Fruit fly (Drosophila melanogaster) whole organism, adult: ENCODE data around the gene Nadsyn.

Experiments
- CG11617 ChIP-seq: fragments of 200-800 bp; sonication (Bioruptor generic); optimal IDR thresholded peaks from 2 replicates; lab custom pipeline; 2017; ENCODE audit warnings: mild to moderate bottlenecking, missing biosample characterization, missing genetic modification reagents, missing genetic modification characterization
- CG12768 ChIP-seq: fragments of 200-800 bp; sonication (Bioruptor generic); optimal IDR thresholded peaks from 2 replicates; lab custom pipeline; 2017; ENCODE audit warnings: missing biosample characterization, missing genetic modification characterization, mild to moderate bottlenecking, moderate library complexity, missing genetic modification reagents
- CG14711 ChIP-seq: fragments of 200-800 bp; sonication (Bioruptor generic); optimal IDR thresholded peaks from 2 replicates; lab custom pipeline; 2018; ENCODE audit warnings: missing biosample characterization, mild to moderate bottlenecking, missing genetic modification characterization, moderate library complexity
- CG1620 ChIP-seq: fragments of 200-800 bp; sonication (Bioruptor generic); optimal IDR thresholded peaks from 2 replicates; lab custom pipeline; 2016; ENCODE audit warnings: missing biosample characterization, missing genetic modification characterization
- CG33017 ChIP-seq: fragments of 200-800 bp; sonication (Bioruptor generic); optimal IDR thresholded peaks from 2 replicates; lab custom pipeline; 2018; ENCODE audit warnings: missing biosample characterization, mild to moderate bottlenecking, missing genetic modification characterization, moderate library complexity
- CG5204 ChIP-seq: fragments of 200-800 bp; sonication (Bioruptor generic); optimal IDR thresholded peaks from 2 replicates; lab custom pipeline; 2016; ENCODE audit warnings: missing biosample characterization, missing genetic modification characterization
- CG7045 ChIP-seq: fragments of 200-800 bp; sonication (Bioruptor generic); optimal IDR thresholded peaks from 2 replicates; lab custom pipeline; 2017; ENCODE audit warnings: missing biosample characterization, mild to moderate bottlenecking, missing genetic modification characterization
- CG7101 ChIP-seq: fragments of 200-800 bp; sonication (Bioruptor generic); optimal IDR thresholded peaks from 2 replicates; lab custom pipeline; 2018; ENCODE audit warnings: missing biosample characterization, mild to moderate bottlenecking, missing genetic modification characterization, moderate library complexity
- Clk ChIP-seq: fragments of 200-800 bp; sonication (Bioruptor generic); optimal IDR thresholded peaks from 2 replicates; lab custom pipeline; 2017; ENCODE audit warnings: missing biosample characterization, missing genetic modification characterization
- Crg-1 ChIP-seq: fragments of 200-800 bp; sonication (Bioruptor generic); optimal IDR thresholded peaks from 2 replicates; lab custom pipeline; 2016; ENCODE audit warnings: missing biosample characterization, missing genetic modification characterization
- Hr96 ChIP-seq: fragments of 200-800 bp; sonication (Bioruptor generic); optimal IDR thresholded peaks from 2 replicates; lab custom pipeline; 2016; ENCODE audit warnings: missing biosample characterization, missing genetic modification characterization
- Mnt ChIP-seq: fragments of 200-800 bp; sonication (Bioruptor generic); optimal IDR thresholded peaks from 2 replicates; lab custom pipeline; 2016; ENCODE audit warnings: missing biosample characterization, mild to moderate bottlenecking, missing genetic modification characterization
- bab1 ChIP-seq: fragments of 200-800 bp; sonication (Bioruptor generic); optimal IDR thresholded peaks from 3 replicates; lab custom pipeline; 2019; ENCODE audit warnings: missing biosample characterization, mild to moderate bottlenecking, missing genetic modification characterization, moderate library complexity
- cic ChIP-seq: fragments of 200-800 bp; sonication (Bioruptor generic); optimal IDR thresholded peaks from 2 replicates; lab custom pipeline; 2017; ENCODE audit warnings: missing biosample characterization, mild to moderate bottlenecking, missing genetic modification characterization, moderate library complexity
- cnc ChIP-seq, 2 experiments: fragments of >200 bp; optimal IDR thresholded peaks; 2 replicates each; lab custom pipeline; 2017
- kay ChIP-seq: fragments of 200-800 bp; sonication (Bioruptor generic); peaks from one replicate; lab custom pipeline; 2016; ENCODE audit warnings: missing biosample characterization, missing genetic modification characterization, borderline replicate concordance
- ovo ChIP-seq: fragments of 200-800 bp; sonication (Bioruptor generic); optimal IDR thresholded peaks from 2 replicates; lab custom pipeline; 2016; ENCODE audit warnings: missing biosample characterization, missing genetic modification characterization
- pad ChIP-seq: fragments of 200-800 bp; sonication (Bioruptor generic); optimal IDR thresholded peaks from 3 replicates; lab custom pipeline; 2017; ENCODE audit warnings: missing biosample characterization, missing genetic modification characterization, mild to moderate bottlenecking, moderate library complexity, missing genetic modification reagents
- tj ChIP-seq: fragments of 200-800 bp; sonication (Bioruptor generic); optimal IDR thresholded peaks from 3 replicates; lab custom pipeline; 2017; ENCODE audit warnings: missing biosample characterization, mild to moderate bottlenecking, missing genetic modification characterization, moderate library complexity
- toe ChIP-seq: fragments of 200-800 bp; sonication (Bioruptor generic); optimal IDR thresholded peaks from 2 replicates; lab custom pipeline; 2016; ENCODE audit warnings: missing biosample characterization, missing genetic modification characterization

The Nadsyn gene

DNA sequence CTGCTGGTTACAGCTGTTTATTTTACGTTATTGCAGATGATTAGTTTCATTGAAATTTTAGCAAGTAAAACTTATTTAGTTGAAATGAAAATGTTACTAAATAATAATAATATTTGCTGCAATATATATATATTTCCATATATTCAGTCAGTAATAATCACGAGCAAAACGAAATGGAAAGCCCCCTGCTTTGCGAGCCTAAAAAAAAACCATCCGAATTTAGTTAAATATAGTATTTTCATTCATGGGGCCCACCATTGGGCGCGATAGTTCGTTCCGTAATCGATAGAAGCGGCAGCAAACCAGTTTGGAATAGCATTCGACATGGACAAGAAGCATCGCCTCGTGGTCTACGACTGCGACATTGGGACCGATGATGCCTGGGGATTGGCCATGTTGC is 35.4 kb downstream of the Nadsyn start, which contains the start of gene CG11158:
Gene CG11158, plus strand, starts transcription at position 301 of the 400 bp plus-strand sequence.
- no peak for TF ChIP-seq CG11617 (GFP tag; lab: Kevin White, UChicago)
- TF ChIP-seq CG5204 (GFP tag; lab: Kevin White, UChicago) = no peak
- TF ChIP-seq CG33017 (tag; lab: Kevin White, UChicago) = no peak
- no peak for TF ChIP-seq ovo
- TF ChIP-seq Clk (GFP tag; lab: Kevin White, UChicago) = no peak
- no peak for TF ChIP-seq Mnt (GFP tag; lab: Kevin White, UChicago)
- TF ChIP-seq kay (GFP tag; lab: Kevin White, UChicago) = no peak
- TF ChIP-seq Crg-1 = no peak
- no peak for TF ChIP-seq toe
- TF ChIP-seq CG1620 (GFP tag; lab: Kevin White, UChicago) = no peak
- no peak for TF ChIP-seq pad (GFP tag; lab: Kevin White, UChicago)
- TF ChIP-seq bab1 (GFP tag; lab: Kevin White, UChicago) = no peak
- TF ChIP-seq Hr96 (GFP tag; lab: Kevin White, UChicago) = no peak
- TF ChIP-seq CG12768 (GFP tag; lab: Kevin White, UChicago) = no peak
- TF ChIP-seq cic (GFP tag; lab: Kevin White, UChicago) = no peak
- TF ChIP-seq CG14711 (tag; lab: Kevin White, UChicago) = no peak
- TF ChIP-seq cnc (optimal IDR thresholded peaks at IDR 0.05; lab: Kevin White, UChicago) = no peak

DNA sequence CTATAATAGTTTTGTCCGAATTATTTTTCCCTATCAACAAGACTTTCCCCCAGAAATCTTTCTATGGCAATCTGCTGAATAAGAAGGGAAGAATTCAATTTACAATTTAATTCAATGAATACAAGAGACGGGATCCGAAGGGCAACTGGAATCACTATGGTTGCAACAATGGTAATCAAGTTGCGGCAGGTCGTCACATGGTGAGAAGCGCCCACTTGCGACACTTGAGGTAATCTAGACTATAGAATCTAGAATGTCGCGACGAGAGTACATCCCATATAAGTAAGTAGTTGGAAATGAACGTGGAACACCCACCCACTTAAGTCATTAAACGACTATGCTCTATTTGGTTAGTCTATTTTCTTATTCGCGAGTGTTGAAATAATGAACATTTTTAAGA is 36.2 kb downstream of the Nadsyn start:
- TF ChIP-seq CG5204 (GFP tag; lab: Kevin White, UChicago) = no peak
- TF ChIP-seq tj (GFP tag; lab: Kevin White, UChicago) = no peak
- TF ChIP-seq Mnt (GFP tag; lab: Kevin White, UChicago) = no peak
- TF ChIP-seq CG14711 (tag; lab: Kevin White, UChicago) = no peak
- TF ChIP-seq CG33017 (tag; lab: Kevin White, UChicago) = no peak
- no peak for TF ChIP-seq Crg-1
- TF ChIP-seq cic (GFP tag; lab: Kevin White, UChicago) = no peak
- TF ChIP-seq Hr96 (GFP tag; lab: Kevin White, UChicago) = no peak
- TF ChIP-seq CG7101 (tag; lab: Kevin White, UChicago) = no peak
- TF ChIP-seq toe = no peak

dm6 chrX:13680262-13680661 is 37.8 kb downstream of the Nadsyn start, which contains the start of gene CG12177:
TSS of gene CG12177 (minus strand) at chrX:13680500.
- TF ChIP-seq cic (GFP tag; lab: Kevin White, UChicago) (peak; percentile 82), CG33017 (tag; lab: Kevin White, UChicago) (no peak), Mnt (GFP tag; lab: Kevin White, UChicago) (peak; percentile 88), toe (no peak), pad (GFP tag; lab: Kevin White, UChicago) (no peak), CG11617 (GFP tag; lab: Kevin White, UChicago) (no peak), CG12768 (GFP tag; lab: Kevin White, UChicago) (peak; percentile 31)

DNA sequence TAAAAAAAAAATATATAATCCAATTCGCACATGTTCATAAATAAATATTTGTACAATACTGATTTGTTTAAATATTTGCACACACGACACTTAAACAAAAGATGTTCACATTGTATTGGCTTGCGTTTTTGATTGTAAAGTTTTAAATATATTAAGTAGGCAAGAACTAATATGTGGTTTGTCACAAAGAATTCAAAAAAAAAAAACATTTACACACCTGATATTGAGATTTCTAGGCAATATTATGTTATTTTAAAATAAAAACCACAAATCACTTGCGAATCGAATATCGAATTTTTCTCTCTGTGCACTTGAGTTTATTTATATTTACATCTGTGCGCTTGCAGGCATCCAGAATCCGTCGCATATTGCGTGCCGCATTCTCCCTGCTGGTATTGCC is 38.5 kb downstream of the Nadsyn start:
- TF ChIP-seq pad (GFP tag; lab: Kevin White, UChicago) (no peak), CG1620 (GFP tag; lab: Kevin White, UChicago) (no peak), CG33017 (tag; lab: Kevin White, UChicago) (peak; percentile 56), tj (GFP tag; lab: Kevin White, UChicago) (peak; percentile 11), Hr96 (GFP tag; lab: Kevin White, UChicago) (no peak), CG11617 (GFP tag; lab: Kevin White, UChicago) (peak; percentile 63), CG7045 (GFP tag; lab: Kevin White, UChicago) (peak; percentile 11), bab1 (GFP tag; lab: Kevin White, UChicago) (no peak), CG5204 (GFP tag; lab: Kevin White, UChicago) (peak; percentile 25), ovo (no peak), cnc (optimal IDR thresholded peaks at IDR 0.05; lab: Kevin White, UChicago) (no peak), CG7101 (tag; lab: Kevin White, UChicago) (peak; percentile 66), cic (GFP tag; lab: Kevin White, UChicago) (no peak), CG12768 (GFP tag; lab: Kevin White, UChicago) (no peak), CG14711 (tag; lab: Kevin White, UChicago) (peak; percentile 61), Mnt (GFP tag; lab: Kevin White, UChicago) (no peak), Clk (GFP tag; lab: Kevin White, UChicago) (no peak), toe (peak; percentile 30), kay (GFP tag; lab: Kevin White, UChicago) (peak; percentile 91), Crg-1 (no peak)

- no peak for TF ChIP-seq CG12768 (GFP tag; lab: Kevin White, UChicago)
- peak; percentile 16 for TF ChIP-seq cic (GFP tag; lab: Kevin White, UChicago)
- TF ChIP-seq Mnt (GFP tag; lab: Kevin White, UChicago) = peak; percentile 49
- TF ChIP-seq Crg-1 = no peak
- no peak for TF ChIP-seq CG7045 (GFP tag; lab: Kevin White, UChicago)
- no peak for TF ChIP-seq Hr96 (GFP tag; lab: Kevin White, UChicago)
- TF ChIP-seq ovo = no peak
Measured at dm6 chrX:13677970-13678490, 40.1 kb downstream of the Nadsyn start.

- TF ChIP-seq Clk (GFP tag; lab: Kevin White, UChicago) = no peak
- no peak for TF ChIP-seq kay (GFP tag; lab: Kevin White, UChicago)
- no peak for TF ChIP-seq Crg-1
- no peak for TF ChIP-seq Hr96 (GFP tag; lab: Kevin White, UChicago)
- no peak for TF ChIP-seq CG7045 (GFP tag; lab: Kevin White, UChicago)
- TF ChIP-seq CG14711 (tag; lab: Kevin White, UChicago) = peak; percentile 27
- TF ChIP-seq pad (GFP tag; lab: Kevin White, UChicago) = peak; percentile 19
- TF ChIP-seq cnc (optimal IDR thresholded peaks at IDR 0.05; lab: Kevin White, UChicago) = no peak
- TF ChIP-seq ovo = no peak
- TF ChIP-seq bab1 (GFP tag; lab: Kevin White, UChicago) = no peak
- TF ChIP-seq CG7101 (tag; lab: Kevin White, UChicago) = peak; percentile 53
- no peak for TF ChIP-seq CG5204 (GFP tag; lab: Kevin White, UChicago)
- TF ChIP-seq CG1620 (GFP tag; lab: Kevin White, UChicago) = no peak
- TF ChIP-seq CG11617 (GFP tag; lab: Kevin White, UChicago) = peak; percentile 8
- TF ChIP-seq toe = no peak
- no peak for TF ChIP-seq CG12768 (GFP tag; lab: Kevin White, UChicago)
- TF ChIP-seq CG33017 (tag; lab: Kevin White, UChicago) = no peak
Measured at dm6 chrX:13676458-13676944, 41.6 kb downstream of the Nadsyn start, which contains the start of gene CG11162. TSS of gene CG11162 (plus strand) at chrX:13676894.
